Fruit fly (Drosophila melanogaster): ENCODE data around the gene Ugt37A1.

The Ugt37A1 gene

DNA sequence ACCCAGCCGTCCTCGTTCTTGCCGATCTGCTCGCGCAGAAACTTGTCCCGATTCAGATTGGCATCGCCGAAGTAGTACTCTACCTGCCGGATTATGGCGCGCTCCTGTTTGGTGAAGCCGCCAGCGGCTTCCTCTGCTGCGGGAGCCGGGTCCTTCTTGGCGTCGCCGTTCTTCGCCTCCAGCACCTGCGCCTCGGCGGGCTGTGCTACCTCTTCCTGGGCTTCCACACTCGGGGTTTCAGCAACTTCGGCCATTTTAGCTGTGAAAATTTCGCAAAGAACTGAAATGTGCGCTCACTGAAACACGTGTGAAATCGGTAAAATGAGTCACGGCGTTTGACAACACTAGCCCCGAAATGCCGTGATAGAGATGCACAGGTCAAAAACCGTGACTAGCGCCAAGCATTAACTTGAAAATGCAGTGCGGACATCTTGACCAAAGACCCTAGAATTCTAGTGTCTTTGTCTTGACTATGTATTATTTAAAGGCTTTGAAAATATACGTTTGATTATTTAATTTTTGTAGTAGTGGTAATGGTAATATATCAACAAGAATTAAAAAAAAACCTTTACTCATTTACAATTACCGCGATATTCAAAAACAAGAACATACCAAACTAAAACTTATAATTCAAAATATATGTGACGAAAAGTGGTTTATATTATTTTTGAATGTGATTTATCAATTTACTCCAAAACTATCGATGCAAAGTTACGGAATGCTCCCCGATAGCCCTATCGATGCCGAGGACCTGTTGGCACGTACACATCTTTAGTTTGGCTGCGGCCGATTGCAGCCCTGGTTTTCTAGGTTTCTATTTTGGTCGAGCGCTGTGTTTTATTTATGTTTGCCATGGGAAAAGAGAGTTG lies 24.0 kb downstream of the Ugt37A1 start, which contains the start of the genes La and RtGEF (continued):
- TF ChIP-seq peb (GFP tag; IDR thresholded peaks at IDR 0.05), result 0 out of 2 replicates have a peak, but pooled peaks have one; percentile 14
- TF ChIP-seq toy (GFP tag; IDR thresholded peaks at IDR 0.05), result no peak
- peak; percentile 61 for TF ChIP-seq CG12391 (tag; optimal IDR thresholded peaks at IDR 0.05)
- peak; percentile 83 for TF ChIP-seq sd (tag; optimal IDR thresholded peaks at IDR 0.05)
- no peak for TF ChIP-seq Vsx1 (GFP tag; optimal IDR thresholded peaks at IDR 0.05)
- peak; percentile 26 for TF ChIP-seq twi (tag; optimal IDR thresholded peaks at IDR 0.05)
- peak; percentile 2 for TF ChIP-seq ERR (GFP tag; optimal IDR thresholded peaks at IDR 0.05)
- no peak for TF ChIP-seq luna (GFP tag; optimal IDR thresholded peaks at IDR 0.05)
- 0 out of 2 replicates have a peak, but pooled peaks have one; percentile 46 for TF ChIP-seq ssp (GFP tag; IDR thresholded peaks at IDR 0.05)
- no peak for TF ChIP-seq CG12071 (GFP tag; optimal IDR thresholded peaks at IDR 0.05)
- TF ChIP-seq hth (optimal IDR thresholded peaks at IDR 0.05), result no peak
- no peak for TF ChIP-seq MTF-1 (GFP tag; optimal IDR thresholded peaks at IDR 0.05; ENCODE audit: borderline replicate concordance)
- no peak for TF ChIP-seq CG17568 (GFP tag; optimal IDR thresholded peaks at IDR 0.05)
- no peak for TF ChIP-seq CG6254 (GFP tag; optimal IDR thresholded peaks at IDR 0.05)
- no peak for TF ChIP-seq CG31365 (tag; optimal IDR thresholded peaks at IDR 0.05)
- no peak for TF ChIP-seq CG13296 (GFP tag; optimal IDR thresholded peaks at IDR 0.05)
- TF ChIP-seq lola (GFP tag; optimal IDR thresholded peaks at IDR 0.05), result peak in 1 of 3 experiments; percentile 60
- no peak for TF ChIP-seq CG7271 (tag; optimal IDR thresholded peaks at IDR 0.05)
- no peak for TF ChIP-seq Kr (GFP tag; optimal IDR thresholded peaks at IDR 0.05)
- peak; percentile 80 for TF ChIP-seq Dref (GFP tag; IDR thresholded peaks at IDR 0.05)
- 0 out of 3 replicates have a peak, but pooled peaks have one; percentile 37 for TF ChIP-seq ci (GFP tag; IDR thresholded peaks at IDR 0.05)
- no peak for TF ChIP-seq NC2α (GFP tag; optimal IDR thresholded peaks at IDR 0.05)
- TF ChIP-seq CG9437 (GFP tag; optimal IDR thresholded peaks at IDR 0.05), result peak; percentile 59
- peak; percentile 65 for TF ChIP-seq slbo (GFP tag; IDR thresholded peaks at IDR 0.05)
- peak; percentile 4 for TF ChIP-seq PHDP (tag; optimal IDR thresholded peaks at IDR 0.05)
- TF ChIP-seq ab (GFP tag; optimal IDR thresholded peaks at IDR 0.05), result no peak
- no peak for TF ChIP-seq HmgD (GFP tag; optimal IDR thresholded peaks at IDR 0.05)
- peak; percentile 78 for TF ChIP-seq lilli (GFP tag; optimal IDR thresholded peaks at IDR 0.05)
- no peak for TF ChIP-seq pan (optimal IDR thresholded peaks at IDR 0.05)
- TF ChIP-seq pan (GFP tag; optimal IDR thresholded peaks at IDR 0.05 in 1 of 2, IDR thresholded peaks at IDR 0.05 in 1 of 2), result peak in 1 of 2 experiments; percentile 9
- peak; percentile 12 for TF ChIP-seq Bdp1 (GFP tag; optimal IDR thresholded peaks at IDR 0.05)
- TF ChIP-seq NFAT (GFP tag; IDR thresholded peaks at IDR 0.05), result peak; percentile 77
- TF ChIP-seq Rx (GFP tag; IDR thresholded peaks at IDR 0.05), result no peak
- peak; percentile 75 for TF ChIP-seq cwo (GFP tag; optimal IDR thresholded peaks at IDR 0.05)
- TF ChIP-seq CG17612 (GFP tag; IDR thresholded peaks at IDR 0.05), result no peak
- peak; percentile 21 for TF ChIP-seq CG4854 (GFP tag; optimal IDR thresholded peaks at IDR 0.05)
- TF ChIP-seq Hr51 (GFP tag; optimal IDR thresholded peaks at IDR 0.05), result peak; percentile 34 to 46
- no peak for TF ChIP-seq CG6854 (GFP tag; optimal IDR thresholded peaks at IDR 0.05)
- peak; percentile 42 for TF ChIP-seq CG17186 (GFP tag; optimal IDR thresholded peaks at IDR 0.05)
- peak; percentile 95 for TF ChIP-seq bbx (GFP tag; IDR thresholded peaks at IDR 0.05; ENCODE audit: partially characterized antibody)
- TF ChIP-seq lov (optimal IDR thresholded peaks at IDR 0.05), result no peak
- TF ChIP-seq lov (GFP tag; IDR thresholded peaks at IDR 0.05), result no peak
- TF ChIP-seq Xbp1 (GFP tag; optimal IDR thresholded peaks at IDR 0.05), result peak; percentile 62
- no peak for TF ChIP-seq CG18011 (GFP tag; optimal IDR thresholded peaks at IDR 0.05)
- TF ChIP-seq da (GFP tag; optimal IDR thresholded peaks at IDR 0.05), result peak; percentile 10
- no peak for TF ChIP-seq CG11696 (GFP tag; IDR thresholded peaks at IDR 0.05)
- TF ChIP-seq bcd (GFP tag; optimal IDR thresholded peaks at IDR 0.05), result peak; percentile 39
- no peak for TF ChIP-seq CG4730 (GFP tag; IDR thresholded peaks at IDR 0.05)
- no peak for TF ChIP-seq sim (GFP tag; IDR thresholded peaks at IDR 0.05)

Measured in whole organism, embryonic.